Fruit fly (Drosophila melanogaster) whole organism: ENCODE results near the gene GatC.

Experiments used
- CG8478 ChIP-seq: fragments of >200 bp; optimal IDR thresholded peaks from 2 replicates; lab custom pipeline; 2018; ENCODE audit warnings: inconsistent platforms
- Dll ChIP-seq: fragments of >200 bp; optimal IDR thresholded peaks from 2 replicates; lab custom pipeline; 2017
- EcR ChIP-seq, 2 experiments: fragments of >200 bp; optimal IDR thresholded peaks; 2 replicates each; lab custom pipeline; 2017; ENCODE audit warnings: missing biosample characterization in 2 of 2, missing genetic modification characterization in 2 of 2, missing genetic modification reagents in 2 of 2
- pan ChIP-seq: fragments of >200 bp; optimal IDR thresholded peaks from 2 replicates; lab custom pipeline; 2017
- psq ChIP-seq: fragments of >200 bp; optimal IDR thresholded peaks from 2 replicates; lab custom pipeline; 2017
- usp ChIP-seq: fragments of >200 bp; optimal IDR thresholded peaks from 2 replicates; lab custom pipeline; 2017; ENCODE audit warnings: missing biosample characterization, missing genetic modification characterization, mixed read lengths

GatC gene

dm6 chr2L:13833058-13833457, at the start of gene GatC, which contains the start of the genes PolG2 and Polr2C:
Gene GatC, minus strand, starts transcription at chr2L:13833105.
Gene PolG2, minus strand, starts transcription at chr2L:13833105.
Gene Polr2C, plus strand, starts transcription at chr2L:13833337.
- TF ChIP-seq psq (lab: Kevin White, UChicago), result no peak
- TF ChIP-seq CG8478 (lab: Kevin White, UChicago), result no peak
- no peak for TF ChIP-seq pan (lab: Kevin White, UChicago)
- TF ChIP-seq usp (GFP tag; lab: Kevin White, UChicago), result no peak
- TF ChIP-seq Dll (lab: Kevin White, UChicago), result no peak
- TF ChIP-seq EcR (GFP tag; optimal IDR thresholded peaks at IDR 0.05; lab: Kevin White, UChicago), result no peak

dm6 chr2L:13881939-13882338, 49.0 kb upstream of the GatC start:
- TF ChIP-seq EcR (GFP tag; optimal IDR thresholded peaks at IDR 0.05; lab: Kevin White, UChicago) (no peak), CG8478 (lab: Kevin White, UChicago) (no peak), Dll (lab: Kevin White, UChicago) (no peak), usp (GFP tag; lab: Kevin White, UChicago) (no peak), pan (lab: Kevin White, UChicago) (no peak), psq (lab: Kevin White, UChicago) (no peak)

dm6 chr2L:13881387-13881902, 48.5 kb upstream of the GatC start:
- TF ChIP-seq usp (GFP tag; lab: Kevin White, UChicago) (no peak), psq (lab: Kevin White, UChicago) (no peak), pan (lab: Kevin White, UChicago) (no peak)

DNA sequence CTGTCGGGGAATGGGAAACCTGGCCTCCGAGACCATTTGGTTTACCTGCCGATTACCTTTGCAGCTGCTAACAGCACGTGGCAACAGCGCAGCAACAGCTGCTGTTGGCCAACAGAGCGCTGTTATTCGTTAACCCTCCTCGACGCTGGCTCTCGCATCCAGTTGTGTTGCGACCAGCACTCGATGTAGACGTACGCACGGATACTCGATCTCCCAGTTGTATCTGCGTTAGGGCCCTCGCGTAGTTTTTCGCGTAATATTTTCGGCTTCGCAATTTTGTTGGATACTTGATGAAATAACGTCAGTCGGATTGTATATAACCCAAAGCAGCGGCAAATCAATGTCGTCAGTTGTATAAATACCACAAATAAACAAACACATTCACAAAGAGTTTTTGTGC, 45.9 kb upstream of the GatC start:
- TF ChIP-seq EcR (GFP tag; optimal IDR thresholded peaks at IDR 0.05; lab: Kevin White, UChicago) (no peak), pan (lab: Kevin White, UChicago) (no peak), usp (GFP tag; lab: Kevin White, UChicago) (no peak), CG8478 (lab: Kevin White, UChicago) (no peak), Dll (lab: Kevin White, UChicago) (no peak), psq (lab: Kevin White, UChicago) (no peak)

DNA sequence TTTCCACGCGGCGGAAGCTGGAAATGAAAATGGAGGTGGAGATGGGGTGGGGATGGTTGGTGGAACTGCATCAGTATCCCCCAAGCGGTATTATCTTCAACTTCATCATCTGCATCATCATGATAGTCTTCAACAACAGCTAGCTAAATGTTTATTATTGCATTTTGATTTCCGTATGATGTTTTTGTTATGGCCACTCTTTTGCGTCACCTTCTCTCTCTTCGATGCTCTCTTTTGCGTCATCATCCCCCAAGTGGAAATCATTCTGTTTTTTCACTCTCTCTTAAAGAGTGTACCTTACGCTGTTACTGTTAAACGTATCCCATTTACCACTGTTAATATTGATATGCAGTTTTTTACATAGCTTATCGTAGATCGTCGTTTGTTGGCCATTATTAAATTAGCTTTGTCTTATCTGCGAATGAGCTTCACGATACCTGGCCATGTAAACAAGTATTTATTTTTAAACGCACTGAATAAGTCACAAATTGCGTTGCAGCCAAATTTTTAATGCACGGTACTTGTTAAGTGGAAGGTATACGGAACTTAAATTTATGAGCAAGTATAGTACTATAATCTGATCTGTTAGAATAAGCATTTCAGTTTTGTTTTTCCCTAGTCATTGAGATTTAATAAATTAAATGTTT, 45.2 kb upstream of the GatC start:
- TF ChIP-seq psq (lab: Kevin White, UChicago) (no peak), pan (lab: Kevin White, UChicago) (no peak), Dll (lab: Kevin White, UChicago) (no peak), CG8478 (lab: Kevin White, UChicago) (no peak), usp (GFP tag; lab: Kevin White, UChicago) (no peak), EcR (GFP tag; optimal IDR thresholded peaks at IDR 0.05; lab: Kevin White, UChicago) (no peak)

DNA sequence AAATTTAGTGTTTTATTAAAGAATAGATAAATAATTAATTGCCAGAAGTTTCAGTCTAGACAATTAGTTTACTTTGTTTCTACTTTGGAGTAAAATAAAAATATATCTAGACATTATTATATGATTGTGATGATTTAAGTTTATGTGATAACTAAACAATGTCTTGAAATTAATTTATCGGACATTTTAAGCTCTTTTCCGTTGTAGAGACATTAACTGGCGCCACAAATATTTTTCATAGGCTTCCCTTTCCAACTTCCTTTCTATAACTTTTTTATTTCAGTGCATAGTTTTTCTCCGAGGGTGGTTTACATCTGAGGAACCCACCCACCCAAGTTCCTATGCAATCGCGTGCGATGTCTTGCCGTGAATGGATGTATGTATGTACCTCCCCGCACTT, 43.8 kb upstream of the GatC start:
- TF ChIP-seq pan (lab: Kevin White, UChicago), result no peak
- no peak for TF ChIP-seq usp (GFP tag; lab: Kevin White, UChicago)
- no peak for TF ChIP-seq Dll (lab: Kevin White, UChicago)
- TF ChIP-seq CG8478 (lab: Kevin White, UChicago), result no peak
- TF ChIP-seq EcR (GFP tag; optimal IDR thresholded peaks at IDR 0.05; lab: Kevin White, UChicago), result no peak
- TF ChIP-seq psq (lab: Kevin White, UChicago), result no peak

DNA sequence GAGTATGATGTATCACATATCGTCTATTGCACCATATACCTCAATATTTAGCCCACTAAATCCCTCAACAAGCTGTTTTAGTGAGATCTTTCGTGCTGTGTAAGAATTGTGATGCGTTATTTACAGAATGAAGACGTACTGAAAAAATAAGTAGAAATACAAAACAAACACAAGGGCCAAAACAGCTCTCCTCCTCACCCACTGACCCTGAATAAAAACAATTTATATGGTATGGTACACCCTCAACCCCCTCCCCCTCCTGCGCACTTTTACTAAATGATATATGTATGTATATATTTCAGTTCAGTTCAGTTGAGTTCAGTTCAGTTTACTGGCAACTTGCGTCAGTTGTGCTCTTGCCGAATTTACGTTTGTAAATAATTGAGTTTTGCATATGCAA, 40.2 kb upstream of the GatC start:
- TF ChIP-seq EcR (GFP tag; optimal IDR thresholded peaks at IDR 0.05; lab: Kevin White, UChicago), result no peak
- TF ChIP-seq usp (GFP tag; lab: Kevin White, UChicago), result no peak

- TF ChIP-seq usp (GFP tag; lab: Kevin White, UChicago), result no peak
- no peak for TF ChIP-seq pan (lab: Kevin White, UChicago)
- no peak for TF ChIP-seq Dll (lab: Kevin White, UChicago)
- no peak for TF ChIP-seq psq (lab: Kevin White, UChicago)
- no peak for TF ChIP-seq EcR (GFP tag; optimal IDR thresholded peaks at IDR 0.05; lab: Kevin White, UChicago)
- no peak for TF ChIP-seq CG8478 (lab: Kevin White, UChicago)
These were observed 36.5 kb upstream of the GatC start for dm6 chr2L:13869400-13869799.

DNA sequence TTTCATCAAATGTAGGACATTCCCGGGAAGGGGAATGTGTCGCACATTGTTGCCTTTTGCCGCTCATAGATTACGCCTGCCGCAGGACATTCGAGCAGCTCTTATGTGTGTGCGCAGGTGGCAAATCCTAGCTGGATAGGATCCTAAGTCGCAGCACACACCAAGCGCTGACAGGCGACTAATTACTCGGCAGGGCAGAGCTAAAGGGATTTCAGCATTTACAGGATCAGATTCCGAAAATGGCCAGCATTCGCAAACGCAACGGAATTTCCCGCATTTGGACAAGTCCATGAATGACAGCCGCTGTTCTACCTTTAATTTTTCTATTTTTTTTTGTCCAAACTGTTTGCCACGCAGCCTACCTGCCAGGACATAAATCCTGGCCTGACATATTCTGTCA, 34.7 kb upstream of the GatC start:
- TF ChIP-seq EcR (GFP tag; optimal IDR thresholded peaks at IDR 0.05; lab: Kevin White, UChicago) (no peak), usp (GFP tag; lab: Kevin White, UChicago) (no peak), CG8478 (lab: Kevin White, UChicago) (no peak)

dm6 chr2L:13851098-13851497, 18.2 kb upstream of the GatC start:
- TF ChIP-seq psq (lab: Kevin White, UChicago) (no peak), pan (lab: Kevin White, UChicago) (no peak), CG8478 (lab: Kevin White, UChicago) (no peak), Dll (lab: Kevin White, UChicago) (no peak), usp (GFP tag; lab: Kevin White, UChicago) (no peak), EcR (GFP tag; optimal IDR thresholded peaks at IDR 0.05; lab: Kevin White, UChicago) (no peak)

- TF ChIP-seq EcR (GFP tag; optimal IDR thresholded peaks at IDR 0.05; lab: Kevin White, UChicago), result no peak
- TF ChIP-seq psq (lab: Kevin White, UChicago), result no peak
- TF ChIP-seq usp (GFP tag; lab: Kevin White, UChicago), result no peak
- no peak for TF ChIP-seq Dll (lab: Kevin White, UChicago)
- no peak for TF ChIP-seq CG8478 (lab: Kevin White, UChicago)
- TF ChIP-seq pan (lab: Kevin White, UChicago), result no peak
These were observed 16.2 kb upstream of the GatC start, which contains the start of gene CG7968 for dm6 chr2L:13849125-13849524. Gene CG7968, plus strand, starts transcription at chr2L:13849400.

- TF ChIP-seq Dll (lab: Kevin White, UChicago) (no peak), pan (lab: Kevin White, UChicago) (no peak), usp (GFP tag; lab: Kevin White, UChicago) (no peak), psq (lab: Kevin White, UChicago) (no peak), EcR (GFP tag; optimal IDR thresholded peaks at IDR 0.05; lab: Kevin White, UChicago) (no peak), CG8478 (lab: Kevin White, UChicago) (no peak)
These were observed 14.7 kb upstream of the GatC start, which contains the start of gene CG7953 for dm6 chr2L:13847625-13848024. Gene CG7953, plus strand, starts transcription at chr2L:13847925.
